Fruit fly (Drosophila melanogaster) Kc167 (cell line): ENCODE results near the gene Tsp39D.

ENCODE experiments used
- Myc ChIP-seq: fragments of >200 bp; optimal IDR thresholded peaks from 2 replicates; lab custom pipeline; 2017; ENCODE audit warnings: missing external identifiers
- Sin3A ChIP-seq: fragments of >200 bp; optimal IDR thresholded peaks from 2 replicates; lab custom pipeline; 2018; ENCODE audit warnings: missing external identifiers
- h ChIP-seq: fragments of >200 bp; optimal IDR thresholded peaks from 3 replicates; lab custom pipeline; 2018; ENCODE audit warnings: missing external identifiers
- insv ChIP-seq: fragments of >200 bp; optimal IDR thresholded peaks from 3 replicates; lab custom pipeline; 2018; ENCODE audit warnings: missing external identifiers
- psq ChIP-seq: fragments of >200 bp; optimal IDR thresholded peaks from 2 replicates; lab custom pipeline; 2017; ENCODE audit warnings: missing external identifiers
- ttk ChIP-seq: sonication (Bioruptor generic); optimal IDR thresholded peaks from 2 replicates; lab custom pipeline; 2017; ENCODE audit warnings: missing external identifiers

Gene Tsp39D

dm6 chr2L:21344203-21344753 is at the start of gene Tsp39D:
TSS of gene Tsp39D (plus strand) at chr2L:21344607.
- TF ChIP-seq Sin3A (lab: Kevin White, UChicago) = no peak
- no peak for TF ChIP-seq Myc (lab: Kevin White, UChicago)
- no peak for TF ChIP-seq ttk (lab: Kevin White, UChicago)
- TF ChIP-seq insv (lab: Kevin White, UChicago) = no peak
- no peak for TF ChIP-seq h (lab: Kevin White, UChicago)
- no peak for TF ChIP-seq psq (lab: Kevin White, UChicago)

dm6 chr2L:21299564-21299963 is 44.8 kb upstream of the Tsp39D start:
- TF ChIP-seq insv (lab: Kevin White, UChicago) (no peak), Myc (lab: Kevin White, UChicago) (no peak), Sin3A (lab: Kevin White, UChicago) (no peak), psq (lab: Kevin White, UChicago) (no peak), h (lab: Kevin White, UChicago) (no peak), ttk (lab: Kevin White, UChicago) (no peak)

dm6 chr2L:21302064-21302463 is 42.3 kb upstream of the Tsp39D start:
- TF ChIP-seq Myc (lab: Kevin White, UChicago) = no peak
- TF ChIP-seq ttk (lab: Kevin White, UChicago) = no peak
- no peak for TF ChIP-seq Sin3A (lab: Kevin White, UChicago)
- TF ChIP-seq psq (lab: Kevin White, UChicago) = no peak
- no peak for TF ChIP-seq h (lab: Kevin White, UChicago)
- no peak for TF ChIP-seq insv (lab: Kevin White, UChicago)

dm6 chr2L:21303655-21304532 is 40.5 kb upstream of the Tsp39D start:
- TF ChIP-seq ttk (lab: Kevin White, UChicago) (no peak), psq (lab: Kevin White, UChicago) (no peak), Sin3A (lab: Kevin White, UChicago) (no peak), Myc (lab: Kevin White, UChicago) (no peak), h (lab: Kevin White, UChicago) (no peak), insv (lab: Kevin White, UChicago) (no peak)

dm6 chr2L:21304533-21304850 is 39.9 kb upstream of the Tsp39D start:
- TF ChIP-seq Myc (lab: Kevin White, UChicago) (no peak), insv (lab: Kevin White, UChicago) (no peak), Sin3A (lab: Kevin White, UChicago) (no peak), psq (lab: Kevin White, UChicago) (no peak), h (lab: Kevin White, UChicago) (no peak), ttk (lab: Kevin White, UChicago) (no peak)

DNA sequence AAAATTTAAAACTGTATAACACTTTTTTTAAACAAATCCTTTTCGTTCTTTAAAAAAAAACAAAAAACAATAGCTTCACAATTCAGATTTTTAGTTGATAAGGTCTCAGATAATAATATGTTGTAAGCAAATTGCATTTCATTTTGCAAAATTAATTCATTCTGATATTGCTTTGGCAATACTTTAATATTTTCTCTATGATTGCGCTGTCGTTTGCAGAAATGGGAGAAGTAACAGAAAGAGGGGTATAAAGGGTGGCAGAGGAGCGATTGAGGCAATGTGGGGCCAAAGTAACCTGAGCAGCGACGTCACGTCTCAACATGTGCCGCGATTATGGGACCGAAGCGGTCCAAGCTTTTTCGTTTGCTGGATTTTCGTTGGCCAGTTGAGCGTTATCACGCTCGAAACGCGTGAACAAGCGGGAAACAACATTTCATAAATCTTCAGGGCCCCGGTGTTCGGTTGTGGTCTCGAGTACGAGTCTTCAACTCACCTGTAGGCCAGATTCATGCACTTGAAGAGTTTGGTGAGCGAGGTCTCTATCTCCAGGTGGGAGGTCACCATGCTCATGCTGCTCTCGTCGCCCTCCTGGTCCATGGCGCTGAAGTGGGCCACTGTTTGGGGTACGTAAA is 36.5 kb upstream of the Tsp39D start:
- TF ChIP-seq ttk (lab: Kevin White, UChicago) (no peak), insv (lab: Kevin White, UChicago) (no peak), psq (lab: Kevin White, UChicago) (no peak), h (lab: Kevin White, UChicago) (no peak), Myc (lab: Kevin White, UChicago) (no peak)

DNA sequence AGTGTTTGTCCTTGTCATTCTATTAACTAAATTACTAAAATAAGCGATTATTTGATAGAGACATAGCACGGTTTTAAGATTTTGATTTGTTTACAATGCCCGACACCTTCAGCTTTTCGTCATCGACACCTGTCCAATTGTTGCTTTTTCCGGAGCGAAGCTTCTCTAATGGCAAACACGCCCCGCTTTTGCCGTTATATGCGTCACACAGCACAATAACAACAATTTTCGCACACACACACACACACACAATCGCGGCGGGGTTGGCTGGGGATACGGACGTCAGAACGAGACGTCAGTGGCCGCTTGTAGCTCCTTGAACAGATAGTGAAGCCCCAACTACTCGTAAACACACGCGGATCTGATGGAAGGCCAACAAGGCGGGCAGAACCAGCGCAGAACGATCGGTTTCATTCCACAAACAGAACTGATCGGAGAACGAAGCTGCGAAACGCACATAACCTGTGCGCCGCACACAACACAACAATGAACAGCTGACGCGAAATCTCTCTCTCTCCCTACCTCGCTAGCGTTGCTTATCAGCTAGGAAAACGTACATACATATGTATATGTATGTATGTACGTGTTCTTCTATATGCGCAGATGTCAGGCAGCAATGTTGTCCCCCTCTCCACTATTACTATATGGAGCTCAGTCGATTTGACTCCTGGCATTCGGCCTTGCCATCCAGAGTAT is 35.2 kb upstream of the Tsp39D start:
- TF ChIP-seq Sin3A (lab: Kevin White, UChicago) (no peak), h (lab: Kevin White, UChicago) (peak; percentile 42), insv (lab: Kevin White, UChicago) (peak; percentile 47)

DNA sequence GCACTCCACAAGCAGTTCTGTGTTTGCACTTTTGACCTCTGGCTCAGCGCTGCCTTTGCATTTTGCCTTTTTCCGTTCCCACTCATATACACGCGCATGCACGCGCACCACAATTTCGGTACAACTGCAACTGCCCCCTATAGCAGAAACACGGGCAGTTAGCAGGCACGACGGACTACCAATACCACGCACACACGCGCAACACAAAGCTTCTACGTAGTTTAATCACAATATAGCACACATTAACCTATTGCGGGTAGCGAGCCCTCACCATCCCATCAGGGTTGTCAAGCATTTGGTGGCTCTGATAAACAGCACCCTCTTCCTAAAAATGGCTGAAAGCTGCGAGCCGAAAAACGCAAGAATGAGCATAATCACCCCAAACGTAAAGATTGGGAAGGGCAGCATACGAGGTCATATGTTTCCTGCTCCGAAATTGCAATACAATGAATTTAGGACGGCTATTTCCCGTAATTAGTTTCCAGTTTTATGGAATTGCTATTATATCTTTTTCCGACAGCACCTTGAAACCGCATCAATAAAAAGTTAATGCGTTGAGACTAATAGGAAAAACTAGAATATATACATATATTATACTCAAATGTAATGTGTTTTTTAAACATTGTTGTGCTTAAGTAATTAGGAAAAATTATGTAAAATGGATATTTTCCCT is 34.5 kb upstream of the Tsp39D start, which contains the start of gene Mondo:
Gene Mondo (minus strand): TSS at position 297 of the 673 bp plus-strand sequence.
- TF ChIP-seq ttk (lab: Kevin White, UChicago) (no peak), insv (lab: Kevin White, UChicago) (no peak), psq (lab: Kevin White, UChicago) (no peak), h (lab: Kevin White, UChicago) (no peak), Myc (lab: Kevin White, UChicago) (no peak), Sin3A (lab: Kevin White, UChicago) (no peak)

- TF ChIP-seq insv (lab: Kevin White, UChicago) (no peak), Sin3A (lab: Kevin White, UChicago) (no peak), h (lab: Kevin White, UChicago) (no peak), psq (lab: Kevin White, UChicago) (no peak), Myc (lab: Kevin White, UChicago) (no peak), ttk (lab: Kevin White, UChicago) (no peak)
These were observed 33.8 kb upstream of the Tsp39D start, which contains the start of gene crc for dm6 chr2L:21310427-21311199. TSS of gene crc (plus strand) at chr2L:21310866.
